Fruit fly (Drosophila melanogaster) whole organism, embryonic: ENCODE measurements around the gene CG13609.

Source experiments
- Abd-B ChIP-seq: fragments of 200-800 bp; sonication (Bioruptor generic); optimal IDR thresholded peaks from 2 replicates; lab custom pipeline; 2018; ENCODE audit warnings: missing biosample characterization, mild to moderate bottlenecking, missing genetic modification characterization, moderate library complexity
- Antp ChIP-seq: fragments of 200-800 bp; sonication (Bioruptor generic); optimal IDR thresholded peaks from 3 replicates; lab custom pipeline; 2016; ENCODE audit warnings: missing biosample characterization, missing genetic modification characterization
- Asciz ChIP-seq: fragments of 200-800 bp; sonication (Bioruptor generic); optimal IDR thresholded peaks from 2 replicates; lab custom pipeline; 2017; ENCODE audit warnings: missing biosample characterization, mild to moderate bottlenecking, missing genetic modification characterization, missing genetic modification reagents
- Atf3 ChIP-seq: fragments of 200-800 bp; sonication (Bioruptor generic); optimal IDR thresholded peaks from 3 replicates; lab custom pipeline; 2016; ENCODE audit warnings: missing biosample characterization, missing genetic modification characterization
- Bdp1 ChIP-seq: fragments of 200-800 bp; sonication (Bioruptor generic); optimal IDR thresholded peaks from 3 replicates; lab custom pipeline; 2016; ENCODE audit warnings: missing biosample characterization, missing genetic modification characterization
- CG11504 ChIP-seq: fragments of 200-800 bp; sonication (Bioruptor generic); optimal IDR thresholded peaks from 3 replicates; lab custom pipeline; 2019; ENCODE audit warnings: missing biosample characterization, mild to moderate bottlenecking, missing genetic modification characterization, moderate library complexity
- CG12391 ChIP-seq: fragments of 200-800 bp; sonication (Bioruptor generic); optimal IDR thresholded peaks from 3 replicates; lab custom pipeline; 2018; ENCODE audit warnings: missing biosample characterization, mild to moderate bottlenecking, missing genetic modification characterization, moderate library complexity
- CG14710 ChIP-seq: fragments of 200-800 bp; sonication (Bioruptor generic); optimal IDR thresholded peaks from 3 replicates; lab custom pipeline; 2019; ENCODE audit warnings: missing biosample characterization, mild to moderate bottlenecking, missing genetic modification characterization, moderate library complexity
- CG18619 ChIP-seq: fragments of 200-800 bp; sonication (Bioruptor generic); optimal IDR thresholded peaks from 3 replicates; lab custom pipeline; 2017; ENCODE audit warnings: missing biosample characterization, mild to moderate bottlenecking, missing genetic modification characterization
- CG31224 ChIP-seq: fragments of 200-800 bp; sonication (Bioruptor generic); IDR thresholded peaks from 2 replicates; pipeline ENCODE4 v1.3.6; 2022; ENCODE audit warnings: missing biosample characterization, missing genetic modification characterization
- CG33213 ChIP-seq: fragments of 200-800 bp; sonication (Bioruptor generic); optimal IDR thresholded peaks from 3 replicates; lab custom pipeline; 2016; ENCODE audit warnings: missing biosample characterization, missing genetic modification characterization
- CG42726 ChIP-seq: fragments of 200-800 bp; sonication (Bioruptor generic); IDR thresholded peaks from 2 replicates; pipeline ENCODE4 v1.3.6; 2022; ENCODE audit warnings: missing biosample characterization, missing genetic modification characterization; ENCODE audit not compliant: partially characterized antibody
- CG6654 ChIP-seq: fragments of 200-800 bp; sonication (Bioruptor generic); optimal IDR thresholded peaks from 2 replicates; lab custom pipeline; 2017; ENCODE audit warnings: missing biosample characterization, mild to moderate bottlenecking, missing genetic modification characterization
- CG6813 ChIP-seq: fragments of 200-800 bp; sonication (Bioruptor generic); optimal IDR thresholded peaks from 2 replicates; lab custom pipeline; 2017; ENCODE audit warnings: missing biosample characterization, missing genetic modification characterization, mild to moderate bottlenecking, moderate library complexity, missing genetic modification reagents
- CG7271 ChIP-seq: fragments of 200-800 bp; sonication (Bioruptor generic); optimal IDR thresholded peaks from 2 replicates; lab custom pipeline; 2018; ENCODE audit warnings: missing biosample characterization, mild to moderate bottlenecking, missing genetic modification characterization, moderate library complexity
- CHES-1-like ChIP-seq: fragments of 200-800 bp; sonication (Bioruptor generic); optimal IDR thresholded peaks from 2 replicates; lab custom pipeline; 2016; ENCODE audit warnings: missing biosample characterization, missing genetic modification characterization
- Dad ChIP-seq: fragments of 200-800 bp; sonication (Bioruptor generic); optimal IDR thresholded peaks from 3 replicates; lab custom pipeline; 2016; ENCODE audit warnings: missing biosample characterization, missing genetic modification characterization
- Eip74EF ChIP-seq, 2 experiments: fragments of 200-800 bp in 1 of 2; fragments of >200 bp in 1 of 2; sonication (Bioruptor generic) in 1 of 2; optimal IDR thresholded peaks; 2 replicates each; lab custom pipeline; 2017 to 2019; ENCODE audit warnings: missing biosample characterization in 2 of 2, missing genetic modification characterization in 2 of 2, mild to moderate bottlenecking in 1 of 2, moderate library complexity in 1 of 2
- H15 ChIP-seq: fragments of 200-800 bp; sonication (Bioruptor generic); IDR thresholded peaks from 3 replicates; pipeline ENCODE4 v1.3.6; 2022; ENCODE audit warnings: missing biosample characterization, missing genetic modification characterization
- H2.0 ChIP-seq: fragments of 200-800 bp; sonication (Bioruptor generic); IDR thresholded peaks from 2 replicates; pipeline ENCODE4 v1.3.6; 2022; ENCODE audit warnings: missing biosample characterization, missing genetic modification characterization
- Hr51 ChIP-seq, 2 experiments: fragments of 200-800 bp; sonication (Bioruptor generic); optimal IDR thresholded peaks; 2 replicates in 1 of 2; 3 replicates in 1 of 2; lab custom pipeline; 2016 to 2018; ENCODE audit warnings: missing biosample characterization in 2 of 2, missing genetic modification characterization in 2 of 2, mild to moderate bottlenecking in 1 of 2, moderate library complexity in 1 of 2
- Poxn ChIP-seq: fragments of 200-800 bp; sonication (Bioruptor generic); IDR thresholded peaks from 2 replicates; pipeline ENCODE4 v1.3.6; 2022; ENCODE audit warnings: missing biosample characterization, missing genetic modification characterization
- Sox102F ChIP-seq: fragments of 200-800 bp; sonication (Bioruptor generic); optimal IDR thresholded peaks from 2 replicates; lab custom pipeline; 2018; ENCODE audit warnings: missing biosample characterization, mild to moderate bottlenecking, missing genetic modification characterization, moderate library complexity
- Stat92E ChIP-seq, 3 experiments: fragments of >200 bp in 2 of 3; fragments of 200-800 bp in 1 of 3; sonication (Bioruptor generic) in 1 of 3; optimal IDR thresholded peaks; 2 replicates each; lab custom pipeline; 2017 to 2019; ENCODE audit warnings: missing biosample characterization in 3 of 3, missing genetic modification characterization in 3 of 3, mild to moderate bottlenecking in 1 of 3, moderate library complexity in 1 of 3
- YL-1 ChIP-seq: fragments of 200-800 bp; sonication (Bioruptor generic); optimal IDR thresholded peaks from 3 replicates; lab custom pipeline; 2017; ENCODE audit warnings: missing biosample characterization, mild to moderate bottlenecking, missing genetic modification characterization
- ase ChIP-seq: fragments of 200-800 bp; sonication (Bioruptor generic); IDR thresholded peaks from 3 replicates; pipeline ENCODE4 v1.3.6; 2022; ENCODE audit warnings: missing biosample characterization, missing genetic modification characterization
- ash1 ChIP-seq: fragments of 200-800 bp; sonication (Bioruptor generic); optimal IDR thresholded peaks from 2 replicates; lab custom pipeline; 2018; ENCODE audit warnings: missing biosample characterization, mild to moderate bottlenecking, missing genetic modification characterization
- cg ChIP-seq: fragments of 200-800 bp; sonication (Bioruptor generic); optimal IDR thresholded peaks from 3 replicates; lab custom pipeline; 2019; ENCODE audit warnings: missing biosample characterization, mild to moderate bottlenecking, missing genetic modification characterization, moderate library complexity
- dmrt99B ChIP-seq: fragments of 200-800 bp; sonication (Bioruptor generic); optimal IDR thresholded peaks from 2 replicates; lab custom pipeline; 2018; ENCODE audit warnings: missing biosample characterization, mild to moderate bottlenecking, missing genetic modification characterization, moderate library complexity
- fd96Cb ChIP-seq: fragments of 200-800 bp; sonication (Bioruptor generic); optimal IDR thresholded peaks from 2 replicates; lab custom pipeline; 2018; ENCODE audit warnings: missing biosample characterization, mild to moderate bottlenecking, missing genetic modification characterization, moderate library complexity
- gcm ChIP-seq: fragments of 200-800 bp; sonication (Bioruptor generic); optimal IDR thresholded peaks from 2 replicates; lab custom pipeline; 2019; ENCODE audit warnings: missing biosample characterization, mild to moderate bottlenecking, missing genetic modification characterization, moderate library complexity
- gem ChIP-seq: fragments of 200-800 bp; sonication (Bioruptor generic); optimal IDR thresholded peaks from 2 replicates; lab custom pipeline; 2019; ENCODE audit warnings: missing biosample characterization, mild to moderate bottlenecking, missing genetic modification characterization, moderate library complexity
- gro ChIP-seq: fragments of 200-800 bp; sonication (Bioruptor generic); optimal IDR thresholded peaks from 2 replicates; lab custom pipeline; 2016; ENCODE audit warnings: missing biosample characterization, missing genetic modification characterization
- lbe ChIP-seq: fragments of 200-800 bp; sonication (Bioruptor generic); optimal IDR thresholded peaks from 2 replicates; lab custom pipeline; 2016; ENCODE audit warnings: missing biosample characterization, mild to moderate bottlenecking, missing genetic modification characterization
- luna ChIP-seq: fragments of 200-800 bp; sonication (Bioruptor generic); optimal IDR thresholded peaks from 2 replicates; lab custom pipeline; 2016; ENCODE audit warnings: missing biosample characterization, missing genetic modification characterization
- nerfin-1 ChIP-seq: fragments of 200-800 bp; sonication (Bioruptor generic); optimal IDR thresholded peaks from 3 replicates; lab custom pipeline; 2019; ENCODE audit warnings: missing biosample characterization, mild to moderate bottlenecking, missing genetic modification characterization, moderate library complexity
- nmo ChIP-seq: fragments of 200-800 bp; sonication (Bioruptor generic); optimal IDR thresholded peaks from 2 replicates; lab custom pipeline; 2018; ENCODE audit warnings: missing biosample characterization, mild to moderate bottlenecking, missing genetic modification characterization, moderate library complexity
- pita ChIP-seq: fragments of 200-800 bp; sonication (Bioruptor generic); optimal IDR thresholded peaks from 2 replicates; lab custom pipeline; 2017; ENCODE audit warnings: missing biosample characterization, mild to moderate bottlenecking, missing genetic modification characterization
- psq ChIP-seq: fragments of 200-800 bp; sonication (Bioruptor generic); optimal IDR thresholded peaks from 2 replicates; lab custom pipeline; 2017; ENCODE audit warnings: missing biosample characterization, missing genetic modification characterization
- pzg ChIP-seq: fragments of 200-800 bp; sonication (Bioruptor generic); optimal IDR thresholded peaks from 3 replicates; lab custom pipeline; 2018; ENCODE audit warnings: missing biosample characterization, mild to moderate bottlenecking, missing genetic modification characterization, moderate library complexity
- sd ChIP-seq: fragments of 200-800 bp; sonication (Bioruptor generic); optimal IDR thresholded peaks from 3 replicates; lab custom pipeline; 2018; ENCODE audit warnings: missing biosample characterization, mild to moderate bottlenecking, missing genetic modification characterization, moderate library complexity
- sens-2 ChIP-seq: fragments of 200-800 bp; sonication (Bioruptor generic); IDR thresholded peaks from 2 replicates; pipeline ENCODE4 v1.3.6; 2022; ENCODE audit warnings: missing biosample characterization, missing genetic modification characterization
- shn ChIP-seq: fragments of 200-800 bp; sonication (Bioruptor generic); optimal IDR thresholded peaks from 3 replicates; lab custom pipeline; 2016; ENCODE audit warnings: missing biosample characterization, missing genetic modification characterization
- sisA ChIP-seq: fragments of 200-800 bp; sonication (Bioruptor generic); IDR thresholded peaks from 2 replicates; pipeline ENCODE4 v1.3.6; 2022; ENCODE audit warnings: missing biosample characterization, missing genetic modification characterization
- sr ChIP-seq: fragments of 200-800 bp; sonication (Bioruptor generic); IDR thresholded peaks from 3 replicates; pipeline ENCODE4 v1.3.6; 2022; ENCODE audit warnings: missing biosample characterization, missing genetic modification characterization
- tna ChIP-seq: fragments of 200-800 bp; sonication (Bioruptor generic); IDR thresholded peaks from 2 replicates; pipeline ENCODE4 v1.3.6; 2022; ENCODE audit warnings: missing biosample characterization, missing genetic modification characterization; ENCODE audit not compliant: partially characterized antibody
- vvl ChIP-seq: fragments of 200-800 bp; sonication (Bioruptor generic); IDR thresholded peaks from 2 replicates; pipeline ENCODE4 v1.3.6; 2022; ENCODE audit warnings: missing biosample characterization, missing genetic modification characterization

The CG13609 gene

DNA sequence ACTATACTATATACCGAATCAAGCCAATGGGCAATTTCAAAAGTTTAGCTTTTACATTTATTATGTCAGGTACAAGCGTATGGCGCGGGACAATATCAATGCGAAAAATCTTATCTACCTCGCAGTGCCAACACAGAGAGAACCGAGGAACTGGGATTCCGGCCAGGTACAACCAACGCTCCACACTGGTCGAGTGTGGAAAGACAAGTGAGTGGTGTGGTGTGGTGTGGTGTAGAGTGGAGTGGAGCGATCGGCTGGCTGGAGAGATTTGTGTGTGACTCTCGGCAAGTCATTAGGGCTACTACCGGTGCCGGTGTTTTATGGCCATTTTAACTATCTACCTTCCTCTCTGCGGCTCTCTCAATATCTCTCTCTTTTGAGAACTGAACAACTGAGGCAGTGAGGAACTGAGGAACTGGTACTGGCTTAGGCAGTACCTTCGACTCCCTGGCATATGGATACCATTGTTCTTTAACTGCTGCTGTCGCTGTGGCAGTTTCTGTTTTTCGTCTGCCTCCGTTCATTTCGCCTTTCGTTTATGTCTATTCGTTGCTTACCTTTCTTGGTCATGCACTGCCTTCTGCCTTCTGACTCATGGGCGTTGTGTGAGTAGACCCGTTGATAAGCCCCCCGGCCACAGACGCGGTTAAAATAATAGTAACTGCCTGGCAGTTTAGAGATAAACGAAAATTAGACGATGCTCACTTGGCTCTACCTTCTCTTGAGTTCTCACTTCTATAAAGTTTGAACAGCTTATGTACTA lies 32.6 kb downstream of the CG13609 start (continued):
- peak; percentile 91 for TF ChIP-seq CG11504 (tag; lab: Kevin White, UChicago)
- TF ChIP-seq Stat92E (GFP tag; optimal IDR thresholded peaks at IDR 0.05; lab: Kevin White, UChicago) = no peak
- TF ChIP-seq CG42726 (GFP tag; lab: Robert Waterston, UW) = no peak
- no peak for TF ChIP-seq cg (GFP tag; lab: Kevin White, UChicago)
- peak; percentile 84 for TF ChIP-seq Hr51 (GFP tag; optimal IDR thresholded peaks at IDR 0.05; lab: Kevin White, UChicago)
- peak; percentile 89 for TF ChIP-seq CHES-1-like
- peak; percentile 74 for TF ChIP-seq luna (GFP tag; lab: Kevin White, UChicago)
- TF ChIP-seq sens-2 (GFP tag; lab: Robert Waterston, UW) = peak; percentile 76
- peak; percentile 78 for TF ChIP-seq shn (GFP tag; lab: Kevin White, UChicago)
- TF ChIP-seq nerfin-1 (tag; lab: Kevin White, UChicago) = peak; percentile 79
- TF ChIP-seq tna (GFP tag; lab: Robert Waterston, UW) = no peak
- TF ChIP-seq Asciz = peak; percentile 77
- TF ChIP-seq Antp = peak; percentile 91
- peak; percentile 74 for TF ChIP-seq psq
- TF ChIP-seq H2.0 = peak; percentile 84
- peak; percentile 76 for TF ChIP-seq CG33213
- TF ChIP-seq pzg (GFP tag; lab: Kevin White, UChicago) = peak; percentile 18
- peak; percentile 89 for TF ChIP-seq nmo
- TF ChIP-seq gcm (GFP tag; lab: Kevin White, UChicago) = peak; percentile 77
- TF ChIP-seq sr (GFP tag; lab: Robert Waterston, UW) = peak; percentile 68; the same call in 1 of the 3 replicates
- TF ChIP-seq Dad (GFP tag; lab: Kevin White, UChicago) = peak; percentile 87
- peak; percentile 82 for TF ChIP-seq Abd-B
- peak; percentile 74; the same call in 1 of the 2 replicates for TF ChIP-seq Poxn
- TF ChIP-seq CG6654 (GFP tag; lab: Kevin White, UChicago) = peak; percentile 80
- TF ChIP-seq dmrt99B (tag; lab: Kevin White, UChicago) = peak; percentile 91
- TF ChIP-seq Sox102F (GFP tag; lab: Kevin White, UChicago) = peak; percentile 89
- TF ChIP-seq gro (GFP tag; lab: Kevin White, UChicago) = peak; percentile 85
- peak; percentile 73 for TF ChIP-seq Bdp1 (GFP tag; lab: Kevin White, UChicago)
- peak; percentile 87 for TF ChIP-seq sisA
- TF ChIP-seq Eip74EF (GFP tag; optimal IDR thresholded peaks at IDR 0.05; lab: Kevin White, UChicago) = peak in 1 of 2 experiments; percentile 69
- TF ChIP-seq CG7271 (tag; lab: Kevin White, UChicago) = peak; percentile 42
- peak; percentile 47 for TF ChIP-seq YL-1 (GFP tag; lab: Kevin White, UChicago)
- TF ChIP-seq CG14710 (tag; lab: Kevin White, UChicago) = peak; percentile 83
- TF ChIP-seq pita (GFP tag; lab: Kevin White, UChicago) = no peak
- peak; percentile 93 for TF ChIP-seq gem (tag; lab: Kevin White, UChicago)
- TF ChIP-seq CG6813 (GFP tag; lab: Kevin White, UChicago) = peak; percentile 90
- peak; percentile 77; the same call in 2 of the 3 replicates for TF ChIP-seq ase
- TF ChIP-seq fd96Cb (tag; lab: Kevin White, UChicago) = peak; percentile 89
- TF ChIP-seq lbe = peak; percentile 83
- peak; percentile 56 for TF ChIP-seq sd (tag; lab: Kevin White, UChicago)
- peak; percentile 85 for TF ChIP-seq H15 (GFP tag; lab: Robert Waterston, UW)
- peak; percentile 94 for TF ChIP-seq vvl (GFP tag; lab: Robert Waterston, UW)
- peak; percentile 76 for TF ChIP-seq ash1
- peak; percentile 90 for TF ChIP-seq CG18619 (GFP tag; lab: Kevin White, UChicago)
- TF ChIP-seq Atf3 (GFP tag; lab: Kevin White, UChicago) = peak; percentile 86
- TF ChIP-seq CG31224 (GFP tag; lab: Robert Waterston, UW) = peak; percentile 81
- TF ChIP-seq CG12391 = peak; percentile 91
